Fruit fly (Drosophila melanogaster) whole organism, embryonic: ENCODE results near the gene Nelf-E.

Experiments used
- Adf1 ChIP-seq: fragments of 200-800 bp; sonication (Bioruptor generic); IDR thresholded peaks from 2 replicates; pipeline ENCODE4 v1.3.6; 2022; ENCODE audit warnings: missing biosample characterization, missing genetic modification characterization
- Aef1 ChIP-seq: fragments of 200-800 bp; sonication (Bioruptor generic); IDR thresholded peaks from 3 replicates; pipeline ENCODE4 v1.3.6; 2022; ENCODE audit warnings: missing biosample characterization, missing genetic modification characterization
- Atf6 ChIP-seq: fragments of 200-800 bp; sonication (Bioruptor generic); IDR thresholded peaks from 2 replicates; pipeline ENCODE4 v1.3.6; 2022; ENCODE audit warnings: missing biosample characterization, missing genetic modification characterization
- BEAF-32 ChIP-seq: fragments of 200-800 bp; sonication (Bioruptor generic); optimal IDR thresholded peaks from 3 replicates; lab custom pipeline; 2017; ENCODE audit warnings: missing biosample characterization, missing genetic modification characterization, mild to moderate bottlenecking, moderate library complexity, missing genetic modification reagents
- CG10267 ChIP-seq: fragments of 200-800 bp; sonication (Bioruptor generic); optimal IDR thresholded peaks from 2 replicates; lab custom pipeline; 2018; ENCODE audit warnings: missing biosample characterization, mild to moderate bottlenecking, missing genetic modification characterization, moderate library complexity
- CG10543 ChIP-seq: fragments of 200-800 bp; sonication (Bioruptor generic); optimal IDR thresholded peaks from 3 replicates; lab custom pipeline; 2017; ENCODE audit warnings: missing biosample characterization, mild to moderate bottlenecking, missing genetic modification characterization, moderate library complexity
- CG10565 ChIP-seq: fragments of 200-800 bp; sonication (Bioruptor generic); optimal IDR thresholded peaks from 3 replicates; lab custom pipeline; 2016; ENCODE audit warnings: missing biosample characterization, mild to moderate bottlenecking, missing genetic modification characterization
- CG12659 ChIP-seq: fragments of 200-800 bp; sonication (Bioruptor generic); optimal IDR thresholded peaks from 3 replicates; lab custom pipeline; 2017; ENCODE audit warnings: mild to moderate bottlenecking, missing biosample characterization, missing genetic modification reagents, missing genetic modification characterization
- CG14965 ChIP-seq: fragments of 200-800 bp; sonication (Bioruptor generic); optimal IDR thresholded peaks from 2 replicates; lab custom pipeline; 2016; ENCODE audit warnings: missing biosample characterization, missing genetic modification characterization, borderline replicate concordance
- CG15073 ChIP-seq: fragments of 200-800 bp; sonication (Bioruptor generic); optimal IDR thresholded peaks from 2 replicates; lab custom pipeline; 2016; ENCODE audit warnings: missing biosample characterization, missing genetic modification characterization
- CG16813 ChIP-seq: fragments of 200-800 bp; sonication (Bioruptor generic); IDR thresholded peaks from 3 replicates; pipeline ENCODE4 v1.3.6; 2022; ENCODE audit warnings: missing biosample characterization, missing genetic modification characterization; ENCODE audit not compliant: partially characterized antibody
- CG17568 ChIP-seq: fragments of 200-800 bp; sonication (Bioruptor generic); optimal IDR thresholded peaks from 2 replicates; lab custom pipeline; 2018; ENCODE audit warnings: missing biosample characterization, mild to moderate bottlenecking, missing genetic modification characterization, moderate library complexity
- CG17829 ChIP-seq: fragments of 200-800 bp; optimal IDR thresholded peaks from 2 replicates; lab custom pipeline; 2019; ENCODE audit warnings: missing biosample characterization, mild to moderate bottlenecking, missing genetic modification characterization, moderate library complexity
- CG1832 ChIP-seq: fragments of 200-800 bp; sonication (Bioruptor generic); optimal IDR thresholded peaks from 2 replicates; lab custom pipeline; 2017; ENCODE audit warnings: missing biosample characterization, mild to moderate bottlenecking, missing genetic modification characterization, inconsistent platforms
- CG31441 ChIP-seq: fragments of 200-800 bp; sonication (Bioruptor generic); IDR thresholded peaks from 2 replicates; pipeline ENCODE4 v1.3.6; 2022; ENCODE audit warnings: missing biosample characterization, missing genetic modification characterization
- CG32767 ChIP-seq: fragments of 200-800 bp; sonication (Bioruptor generic); IDR thresholded peaks from 2 replicates; pipeline ENCODE4 v1.3.6; 2022; ENCODE audit warnings: missing biosample characterization, missing genetic modification characterization
- CG3838 ChIP-seq: fragments of 200-800 bp; sonication (Bioruptor generic); optimal IDR thresholded peaks from 3 replicates; lab custom pipeline; 2016; ENCODE audit warnings: missing biosample characterization, missing genetic modification characterization
- CG3847 ChIP-seq: fragments of 200-800 bp; sonication (Bioruptor generic); IDR thresholded peaks from 2 replicates; pipeline ENCODE4 v1.3.6; 2022; ENCODE audit warnings: missing biosample characterization, missing genetic modification characterization
- CG4854 ChIP-seq: fragments of 200-800 bp; sonication (Bioruptor generic); optimal IDR thresholded peaks from 2 replicates; lab custom pipeline; 2016; ENCODE audit warnings: missing biosample characterization, missing genetic modification characterization, inconsistent platforms
- CG6272 ChIP-seq: fragments of 200-800 bp; sonication (Bioruptor generic); IDR thresholded peaks from 2 replicates; pipeline ENCODE4 v1.3.6; 2022; ENCODE audit warnings: missing biosample characterization, missing genetic modification characterization
- CG8944 ChIP-seq: fragments of 200-800 bp; sonication (Bioruptor generic); optimal IDR thresholded peaks from 3 replicates; lab custom pipeline; 2016; ENCODE audit warnings: missing biosample characterization, missing genetic modification characterization
- CG9727 ChIP-seq: fragments of 200-800 bp; sonication (Bioruptor generic); optimal IDR thresholded peaks from 3 replicates; lab custom pipeline; 2017; ENCODE audit warnings: missing biosample characterization, mild to moderate bottlenecking, missing genetic modification characterization
- CG9817 ChIP-seq: fragments of 200-800 bp; sonication (Bioruptor generic); optimal IDR thresholded peaks from 2 replicates; lab custom pipeline; 2018; ENCODE audit warnings: missing biosample characterization, mild to moderate bottlenecking, missing genetic modification characterization, moderate library complexity
- CG9876 ChIP-seq: fragments of 200-800 bp; sonication (Bioruptor generic); optimal IDR thresholded peaks from 2 replicates; lab custom pipeline; 2016; ENCODE audit warnings: missing biosample characterization, missing genetic modification characterization
- CrebB ChIP-seq: fragments of 200-800 bp; sonication (Bioruptor generic); optimal IDR thresholded peaks from 3 replicates; lab custom pipeline; 2018; ENCODE audit warnings: missing biosample characterization, mild to moderate bottlenecking, missing genetic modification characterization
- Dfd ChIP-seq, 2 experiments: fragments of >200 bp; optimal IDR thresholded peaks; 2 replicates each; lab custom pipeline; 2017; ENCODE audit warnings: missing biosample characterization in 2 of 2, missing genetic modification characterization in 2 of 2
- Dip2 ChIP-seq: fragments of 200-800 bp; sonication (Bioruptor generic); IDR thresholded peaks from 2 replicates; pipeline ENCODE4 v1.3.6; 2022; ENCODE audit warnings: missing biosample characterization, missing genetic modification characterization
- Doc2 ChIP-seq: fragments of 200-800 bp; sonication (Bioruptor generic); IDR thresholded peaks from 2 replicates; pipeline ENCODE4 v1.3.6; 2022; ENCODE audit warnings: missing biosample characterization, missing genetic modification characterization
- Fer1 ChIP-seq: fragments of 200-800 bp; sonication (Bioruptor generic); optimal IDR thresholded peaks from 2 replicates; lab custom pipeline; 2017; ENCODE audit warnings: missing biosample characterization, mild to moderate bottlenecking, missing genetic modification characterization
- Gsc ChIP-seq: fragments of 200-800 bp; sonication (Bioruptor generic); IDR thresholded peaks from 2 replicates; pipeline ENCODE4 v1.3.6; 2022; ENCODE audit warnings: missing biosample characterization, missing genetic modification characterization
- Rfx ChIP-seq: fragments of 200-800 bp; sonication (Bioruptor generic); IDR thresholded peaks from 2 replicates; pipeline ENCODE4 v1.3.6; 2022; ENCODE audit warnings: missing biosample characterization, missing genetic modification characterization
- Xrp1 ChIP-seq: fragments of 200-800 bp; sonication (Bioruptor generic); IDR thresholded peaks from 2 replicates; pipeline ENCODE4 v1.3.6; 2022; ENCODE audit warnings: missing biosample characterization, missing genetic modification characterization
- YL-1 ChIP-seq: fragments of 200-800 bp; sonication (Bioruptor generic); optimal IDR thresholded peaks from 3 replicates; lab custom pipeline; 2017; ENCODE audit warnings: missing biosample characterization, mild to moderate bottlenecking, missing genetic modification characterization
- ap ChIP-seq: fragments of 200-800 bp; sonication (Bioruptor generic); IDR thresholded peaks from 2 replicates; pipeline ENCODE4 v1.3.6; 2022; ENCODE audit warnings: missing biosample characterization, missing genetic modification characterization
- bigmax ChIP-seq: fragments of 200-800 bp; sonication (Bioruptor generic); optimal IDR thresholded peaks from 2 replicates; lab custom pipeline; 2018; ENCODE audit warnings: missing biosample characterization, mild to moderate bottlenecking, missing genetic modification characterization
- btn ChIP-seq: fragments of 200-800 bp; sonication (Bioruptor generic); optimal IDR thresholded peaks from 2 replicates; lab custom pipeline; 2016; ENCODE audit warnings: missing biosample characterization, missing genetic modification characterization
- chif ChIP-seq, 2 experiments: fragments of 200-800 bp; sonication (Bioruptor generic); optimal IDR thresholded peaks; 3 replicates each; lab custom pipeline; 2016; ENCODE audit warnings: missing biosample characterization in 2 of 2, missing genetic modification characterization in 2 of 2
- crol ChIP-seq: fragments of 200-800 bp; sonication (Bioruptor generic); IDR thresholded peaks from 2 replicates; pipeline ENCODE4 v1.3.6; 2022; ENCODE audit warnings: missing biosample characterization, missing genetic modification characterization
- emc ChIP-seq: fragments of 200-800 bp; sonication (Bioruptor generic); optimal IDR thresholded peaks from 2 replicates; lab custom pipeline; 2016; ENCODE audit warnings: missing biosample characterization, missing genetic modification characterization
- exex ChIP-seq: fragments of 200-800 bp; sonication (Bioruptor generic); optimal IDR thresholded peaks from 4 replicates; lab custom pipeline; 2018; ENCODE audit warnings: missing biosample characterization, mild to moderate bottlenecking, missing genetic modification characterization, moderate library complexity
- gem ChIP-seq: fragments of 200-800 bp; sonication (Bioruptor generic); optimal IDR thresholded peaks from 2 replicates; lab custom pipeline; 2019; ENCODE audit warnings: missing biosample characterization, mild to moderate bottlenecking, missing genetic modification characterization, moderate library complexity
- gt ChIP-seq: fragments of 200-800 bp; sonication (Bioruptor generic); IDR thresholded peaks from 2 replicates; pipeline ENCODE4 v1.3.6; 2022; ENCODE audit warnings: missing biosample characterization, missing genetic modification characterization
- hth ChIP-seq: fragments of >200 bp; optimal IDR thresholded peaks from 2 replicates; lab custom pipeline; 2017; ENCODE audit warnings: inconsistent platforms
- ind ChIP-seq: fragments of 200-800 bp; sonication (Bioruptor generic); optimal IDR thresholded peaks from 3 replicates; lab custom pipeline; 2016; ENCODE audit warnings: missing biosample characterization, missing genetic modification characterization
- insv ChIP-seq, 2 experiments: fragments of 200-800 bp; sonication (Bioruptor generic); optimal IDR thresholded peaks; 3 replicates each; lab custom pipeline; 2016 to 2018; ENCODE audit warnings: missing biosample characterization in 2 of 2, missing genetic modification characterization in 2 of 2
- nerfin-2 ChIP-seq: fragments of 200-800 bp; sonication (Bioruptor generic); IDR thresholded peaks from 2 replicates; pipeline ENCODE4 v1.3.6; 2022; ENCODE audit warnings: missing biosample characterization, missing genetic modification characterization; ENCODE audit not compliant: partially characterized antibody
- peb ChIP-seq: fragments of 200-800 bp; sonication (Bioruptor generic); IDR thresholded peaks from 2 replicates; pipeline ENCODE4 v1.3.6; 2022; ENCODE audit warnings: missing biosample characterization, missing genetic modification characterization
- phol ChIP-seq: fragments of 200-800 bp; sonication (Bioruptor generic); optimal IDR thresholded peaks from 3 replicates; lab custom pipeline; 2018; ENCODE audit warnings: missing biosample characterization, mild to moderate bottlenecking, missing genetic modification characterization, moderate library complexity
- shn ChIP-seq: fragments of 200-800 bp; sonication (Bioruptor generic); optimal IDR thresholded peaks from 3 replicates; lab custom pipeline; 2016; ENCODE audit warnings: missing biosample characterization, missing genetic modification characterization
- sna ChIP-seq: fragments of 200-800 bp; sonication (Bioruptor generic); IDR thresholded peaks from 2 replicates; pipeline ENCODE4 v1.3.6; 2022; ENCODE audit warnings: missing biosample characterization, missing genetic modification characterization; ENCODE audit not compliant: partially characterized antibody
- ttk ChIP-seq: fragments of 200-800 bp; sonication (Bioruptor generic); IDR thresholded peaks from 2 replicates; pipeline ENCODE4 v2.1.2; 2022; ENCODE audit warnings: missing biosample characterization, missing genetic modification characterization
- unpg ChIP-seq: fragments of 200-800 bp; sonication (Bioruptor generic); optimal IDR thresholded peaks from 3 replicates; lab custom pipeline; 2018; ENCODE audit warnings: missing biosample characterization, mild to moderate bottlenecking, missing genetic modification characterization, moderate library complexity

The Nelf-E gene

DNA sequence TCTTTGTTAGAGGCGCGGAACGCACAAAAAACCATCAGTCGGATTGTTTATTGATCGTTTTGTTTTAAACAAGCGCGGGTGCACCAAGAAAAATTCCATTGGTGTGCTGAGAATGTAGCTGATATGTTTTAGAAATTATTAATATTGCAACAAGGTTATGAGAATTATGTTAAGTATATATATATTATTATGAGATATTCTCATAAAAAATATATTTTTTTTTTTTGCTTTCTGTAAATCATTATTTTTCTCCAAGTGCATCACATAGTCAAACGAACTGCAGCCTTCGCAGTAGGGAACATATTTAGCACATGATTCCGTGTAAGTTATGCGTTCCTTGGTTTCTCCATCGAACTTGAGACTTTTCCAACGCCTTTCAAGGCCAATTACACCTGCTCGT lies 28.3 kb upstream of the Nelf-E start (continued):
- TF ChIP-seq shn = no peak
- TF ChIP-seq CG10267 (tag; lab: Kevin White, UChicago) = peak; percentile 74
- peak; percentile 58 for TF ChIP-seq ind (GFP tag; lab: Kevin White, UChicago)
- TF ChIP-seq CG6272 = peak; percentile 82
- TF ChIP-seq CG10565 (GFP tag; lab: Kevin White, UChicago) = no peak
- TF ChIP-seq CG10543 (GFP tag; lab: Kevin White, UChicago) = peak; percentile 30
- TF ChIP-seq ap (GFP tag; lab: Robert Waterston, UW) = peak; percentile 50
- TF ChIP-seq emc = no peak
- 0 out of 2 replicates have a peak, but pooled peaks have one; percentile 44 for TF ChIP-seq CG32767 (GFP tag; lab: Robert Waterston, UW)
- no peak for TF ChIP-seq hth (lab: Kevin White, UChicago)
- no peak for TF ChIP-seq Gsc (GFP tag; lab: Robert Waterston, UW)
- peak; percentile 45 for TF ChIP-seq CG12659 (GFP tag; lab: Kevin White, UChicago)
- peak; percentile 37 for TF ChIP-seq CG9817 (tag; lab: Kevin White, UChicago)
- no peak for TF ChIP-seq sna (GFP tag; lab: Robert Waterston, UW)
- TF ChIP-seq CG31441 (GFP tag; lab: Robert Waterston, UW) = peak; percentile 85
- TF ChIP-seq CG3847 = peak; percentile 32; the same call in 1 of the 2 replicates
- no peak for TF ChIP-seq CG9876 (GFP tag; lab: Kevin White, UChicago)
- TF ChIP-seq CG16813 (GFP tag; lab: Robert Waterston, UW) = no peak
- no peak for TF ChIP-seq CG8944
- TF ChIP-seq CG3838 = no peak
- no peak for TF ChIP-seq btn (GFP tag; lab: Kevin White, UChicago)
- no peak for TF ChIP-seq Dip2 (GFP tag; lab: Robert Waterston, UW)
- TF ChIP-seq YL-1 (GFP tag; lab: Kevin White, UChicago) = no peak
- TF ChIP-seq gem (tag; lab: Kevin White, UChicago) = peak; percentile 80
- TF ChIP-seq ttk (GFP tag; lab: Robert Waterston, UW) = peak; percentile 64; the same call in 1 of the 2 replicates
- no peak for TF ChIP-seq chif (GFP tag; optimal IDR thresholded peaks at IDR 0.05; lab: Kevin White, UChicago)
- no peak for TF ChIP-seq nerfin-2 (GFP tag; lab: Robert Waterston, UW)
- TF ChIP-seq Xrp1 = peak; percentile 90
- TF ChIP-seq CG9727 (GFP tag; lab: Kevin White, UChicago) = peak; percentile 76
- no peak; the same call in 1 of the 2 replicates for TF ChIP-seq gt (GFP tag; lab: Robert Waterston, UW)
- no peak for TF ChIP-seq Adf1 (GFP tag; lab: Robert Waterston, UW)
- TF ChIP-seq Atf6 (GFP tag; lab: Robert Waterston, UW) = peak; percentile 40; the same call in 1 of the 2 replicates
- no peak for TF ChIP-seq Dfd (GFP tag; optimal IDR thresholded peaks at IDR 0.05; lab: Kevin White, UChicago)
- TF ChIP-seq BEAF-32 (GFP tag; lab: Kevin White, UChicago) = no peak
- no peak for TF ChIP-seq insv (GFP tag; optimal IDR thresholded peaks at IDR 0.05; lab: Kevin White, UChicago)
- no peak for TF ChIP-seq CG4854 (GFP tag; lab: Kevin White, UChicago)
- TF ChIP-seq exex (tag; lab: Kevin White, UChicago) = no peak
- TF ChIP-seq bigmax (GFP tag; lab: Kevin White, UChicago) = no peak
- TF ChIP-seq CG1832 (GFP tag; lab: Kevin White, UChicago) = no peak
- peak; percentile 65 for TF ChIP-seq Aef1 (GFP tag; lab: Robert Waterston, UW)
- no peak for TF ChIP-seq CG15073 (GFP tag; lab: Kevin White, UChicago)
- no peak for TF ChIP-seq CrebB
- peak; percentile 67 for TF ChIP-seq unpg (GFP tag; lab: Kevin White, UChicago)
- no peak for TF ChIP-seq Doc2 (GFP tag; lab: Robert Waterston, UW)
- peak; percentile 87 for TF ChIP-seq CG17829 (tag; lab: Kevin White, UChicago)
- peak; percentile 64 for TF ChIP-seq Fer1 (GFP tag; lab: Kevin White, UChicago)
- TF ChIP-seq CG17568 (GFP tag; lab: Kevin White, UChicago) = no peak
- no peak for TF ChIP-seq CG14965 (GFP tag; lab: Kevin White, UChicago)
- peak; percentile 80 for TF ChIP-seq Rfx (GFP tag; lab: Robert Waterston, UW)
- TF ChIP-seq peb (GFP tag; lab: Robert Waterston, UW) = peak; percentile 47; the same call in 1 of the 2 replicates
- no peak for TF ChIP-seq crol
- TF ChIP-seq phol (tag; lab: Kevin White, UChicago) = peak; percentile 82
